Fruit fly (Drosophila melanogaster) whole organism, embryonic: ENCODE data around the gene Cog3.

Source experiments
- Bgb ChIP-seq: fragments of 200-800 bp; sonication (Bioruptor generic); IDR thresholded peaks from 2 replicates; pipeline ENCODE4 v1.3.6; 2022; ENCODE audit warnings: missing biosample characterization, missing genetic modification characterization; ENCODE audit not compliant: partially characterized antibody
- CG10209 ChIP-seq: fragments of 200-800 bp; sonication (Bioruptor generic); optimal IDR thresholded peaks from 3 replicates; lab custom pipeline; 2017; ENCODE audit warnings: missing biosample characterization, mild to moderate bottlenecking, missing genetic modification characterization, missing genetic modification reagents
- CG10321 ChIP-seq: fragments of 200-800 bp; sonication (Bioruptor generic); IDR thresholded peaks from 2 replicates; pipeline ENCODE4 v1.3.6; 2022; ENCODE audit warnings: missing biosample characterization, missing genetic modification characterization
- CG12942 ChIP-seq: fragments of 200-800 bp; sonication (Bioruptor generic); optimal IDR thresholded peaks from 3 replicates; lab custom pipeline; 2016; ENCODE audit warnings: missing biosample characterization, missing genetic modification characterization
- CG14710 ChIP-seq: fragments of 200-800 bp; sonication (Bioruptor generic); optimal IDR thresholded peaks from 3 replicates; lab custom pipeline; 2019; ENCODE audit warnings: missing biosample characterization, mild to moderate bottlenecking, missing genetic modification characterization, moderate library complexity
- CG1603 ChIP-seq: fragments of 200-800 bp; sonication (Bioruptor generic); optimal IDR thresholded peaks from 2 replicates; lab custom pipeline; 2019; ENCODE audit warnings: missing biosample characterization, mild to moderate bottlenecking, missing genetic modification characterization, moderate library complexity
- CG17829 ChIP-seq: fragments of 200-800 bp; optimal IDR thresholded peaks from 2 replicates; lab custom pipeline; 2019; ENCODE audit warnings: missing biosample characterization, mild to moderate bottlenecking, missing genetic modification characterization, moderate library complexity
- CG18599 ChIP-seq: fragments of 200-800 bp; sonication (Bioruptor generic); optimal IDR thresholded peaks from 3 replicates; lab custom pipeline; 2017; ENCODE audit warnings: missing biosample characterization, missing genetic modification characterization, mild to moderate bottlenecking, moderate library complexity, missing genetic modification reagents
- CG18764 ChIP-seq: fragments of 200-800 bp; sonication (Bioruptor generic); optimal IDR thresholded peaks from 3 replicates; lab custom pipeline; 2016; ENCODE audit warnings: missing biosample characterization, missing genetic modification characterization
- CG2129 ChIP-seq: fragments of 200-800 bp; sonication (Bioruptor generic); IDR thresholded peaks from 2 replicates; pipeline ENCODE4 v1.3.6; 2022; ENCODE audit warnings: missing biosample characterization, missing genetic modification characterization; ENCODE audit not compliant: partially characterized antibody
- CG2712 ChIP-seq: fragments of 200-800 bp; optimal IDR thresholded peaks from 3 replicates; lab custom pipeline; 2019; ENCODE audit warnings: missing biosample characterization, mild to moderate bottlenecking, missing genetic modification characterization, moderate library complexity
- CG30020 ChIP-seq: fragments of 200-800 bp; optimal IDR thresholded peaks from 2 replicates; lab custom pipeline; 2019; ENCODE audit warnings: missing biosample characterization, mild to moderate bottlenecking, missing genetic modification characterization, moderate library complexity
- CG32532 ChIP-seq: fragments of 200-800 bp; sonication (Bioruptor generic); IDR thresholded peaks from 2 replicates; pipeline ENCODE4 v1.3.6; 2022; ENCODE audit warnings: missing biosample characterization, missing genetic modification characterization
- CG42726 ChIP-seq: fragments of 200-800 bp; sonication (Bioruptor generic); IDR thresholded peaks from 2 replicates; pipeline ENCODE4 v1.3.6; 2022; ENCODE audit warnings: missing biosample characterization, missing genetic modification characterization; ENCODE audit not compliant: partially characterized antibody
- CG6791 ChIP-seq: fragments of 200-800 bp; sonication (Bioruptor generic); IDR thresholded peaks from 3 replicates; pipeline ENCODE4 v1.3.6; 2022; ENCODE audit warnings: missing biosample characterization, missing genetic modification characterization; ENCODE audit not compliant: partially characterized antibody
- CG9817 ChIP-seq: fragments of 200-800 bp; sonication (Bioruptor generic); optimal IDR thresholded peaks from 2 replicates; lab custom pipeline; 2018; ENCODE audit warnings: missing biosample characterization, mild to moderate bottlenecking, missing genetic modification characterization, moderate library complexity
- CHES-1-like ChIP-seq: fragments of 200-800 bp; sonication (Bioruptor generic); optimal IDR thresholded peaks from 2 replicates; lab custom pipeline; 2016; ENCODE audit warnings: missing biosample characterization, missing genetic modification characterization
- Doc3 ChIP-seq: fragments of 200-800 bp; sonication (Bioruptor generic); IDR thresholded peaks from 3 replicates; pipeline ENCODE4 v1.3.6; 2022; ENCODE audit warnings: missing biosample characterization, missing genetic modification characterization; ENCODE audit not compliant: partially characterized antibody
- Hr78 ChIP-seq, 2 experiments: fragments of 200-800 bp in 1 of 2; fragments of >200 bp in 1 of 2; sonication (Bioruptor generic) in 1 of 2; optimal IDR thresholded peaks; 2 replicates each; lab custom pipeline; 2017 to 2019; ENCODE audit warnings: missing biosample characterization in 2 of 2, missing genetic modification characterization in 2 of 2, mild to moderate bottlenecking in 1 of 2, moderate library complexity in 1 of 2
- Lhr ChIP-seq: fragments of 200-800 bp; sonication (Bioruptor generic); optimal IDR thresholded peaks from 3 replicates; lab custom pipeline; 2017; ENCODE audit warnings: mild to moderate bottlenecking, missing biosample characterization, missing genetic modification reagents, missing genetic modification characterization
- Med ChIP-seq: fragments of 200-800 bp; sonication (Bioruptor generic); peaks from one replicate; lab custom pipeline; 2016; ENCODE audit warnings: missing biosample characterization, missing genetic modification characterization, mild to moderate bottlenecking, inconsistent platforms, moderate library complexity
- Myb ChIP-seq: fragments of 200-800 bp; sonication (Bioruptor generic); optimal IDR thresholded peaks from 2 replicates; lab custom pipeline; 2016; ENCODE audit warnings: missing biosample characterization, missing genetic modification characterization
- Opbp ChIP-seq: fragments of 200-800 bp; sonication (Bioruptor generic); IDR thresholded peaks from 3 replicates; pipeline ENCODE4 v1.3.6; 2022; ENCODE audit warnings: missing biosample characterization, missing genetic modification characterization; ENCODE audit not compliant: partially characterized antibody
- Pdp1 ChIP-seq, 2 experiments: fragments of 200-800 bp; sonication (Bioruptor generic); optimal IDR thresholded peaks; 3 replicates each; lab custom pipeline; 2016; ENCODE audit warnings: missing biosample characterization in 2 of 2, missing genetic modification characterization in 2 of 2, mild to moderate bottlenecking in 1 of 2, moderate library complexity in 1 of 2
- Sin3A ChIP-seq: fragments of >200 bp; optimal IDR thresholded peaks from 2 replicates; lab custom pipeline; 2018
- Sry-δ ChIP-seq: fragments of 200-800 bp; sonication (Bioruptor generic); optimal IDR thresholded peaks from 2 replicates; lab custom pipeline; 2016; ENCODE audit warnings: missing biosample characterization, missing genetic modification characterization
- YL-1 ChIP-seq: fragments of 200-800 bp; sonication (Bioruptor generic); optimal IDR thresholded peaks from 3 replicates; lab custom pipeline; 2017; ENCODE audit warnings: missing biosample characterization, mild to moderate bottlenecking, missing genetic modification characterization
- aop ChIP-seq: fragments of 200-800 bp; sonication (Bioruptor generic); IDR thresholded peaks from 2 replicates; pipeline ENCODE4 v1.3.6; 2022; ENCODE audit warnings: missing biosample characterization, missing genetic modification characterization
- bcd ChIP-seq: fragments of 200-800 bp; sonication (Bioruptor generic); optimal IDR thresholded peaks from 2 replicates; lab custom pipeline; 2017; ENCODE audit warnings: missing biosample characterization, mild to moderate bottlenecking, missing genetic modification characterization
- bowl ChIP-seq: fragments of 200-800 bp; sonication (Bioruptor generic); IDR thresholded peaks from 2 replicates; pipeline ENCODE4 v1.3.6; 2022; ENCODE audit warnings: missing biosample characterization, missing genetic modification characterization
- cg ChIP-seq: fragments of 200-800 bp; sonication (Bioruptor generic); optimal IDR thresholded peaks from 3 replicates; lab custom pipeline; 2019; ENCODE audit warnings: missing biosample characterization, mild to moderate bottlenecking, missing genetic modification characterization, moderate library complexity
- fd96Cb ChIP-seq: fragments of 200-800 bp; sonication (Bioruptor generic); optimal IDR thresholded peaks from 2 replicates; lab custom pipeline; 2018; ENCODE audit warnings: missing biosample characterization, mild to moderate bottlenecking, missing genetic modification characterization, moderate library complexity
- gfzf ChIP-seq: fragments of 200-800 bp; sonication (Bioruptor generic); optimal IDR thresholded peaks from 2 replicates; lab custom pipeline; 2016; ENCODE audit warnings: missing biosample characterization, mild to moderate bottlenecking, missing genetic modification characterization, moderate library complexity
- hb ChIP-seq: fragments of 200-800 bp; sonication (Bioruptor generic); IDR thresholded peaks from 3 replicates; pipeline ENCODE4 v1.3.6; 2022; ENCODE audit warnings: missing biosample characterization, missing genetic modification characterization; ENCODE audit not compliant: partially characterized antibody
- insv ChIP-seq, 2 experiments: fragments of 200-800 bp; sonication (Bioruptor generic); optimal IDR thresholded peaks; 3 replicates each; lab custom pipeline; 2016 to 2018; ENCODE audit warnings: missing biosample characterization in 2 of 2, missing genetic modification characterization in 2 of 2
- knrl ChIP-seq: fragments of 200-800 bp; sonication (Bioruptor generic); IDR thresholded peaks from 3 replicates; pipeline ENCODE4 v1.3.6; 2022; ENCODE audit warnings: missing biosample characterization, missing genetic modification characterization; ENCODE audit not compliant: partially characterized antibody
- nmo ChIP-seq: fragments of 200-800 bp; sonication (Bioruptor generic); optimal IDR thresholded peaks from 2 replicates; lab custom pipeline; 2018; ENCODE audit warnings: missing biosample characterization, mild to moderate bottlenecking, missing genetic modification characterization, moderate library complexity
- pzg ChIP-seq: fragments of 200-800 bp; sonication (Bioruptor generic); optimal IDR thresholded peaks from 3 replicates; lab custom pipeline; 2018; ENCODE audit warnings: missing biosample characterization, mild to moderate bottlenecking, missing genetic modification characterization, moderate library complexity
- repo ChIP-seq: fragments of 200-800 bp; sonication (Bioruptor generic); optimal IDR thresholded peaks from 2 replicates; lab custom pipeline; 2016; ENCODE audit warnings: missing biosample characterization, missing genetic modification characterization
- rib ChIP-seq: fragments of 200-800 bp; sonication (Bioruptor generic); IDR thresholded peaks from 2 replicates; pipeline ENCODE4 v1.3.6; 2022; ENCODE audit warnings: missing biosample characterization, missing genetic modification characterization
- sd ChIP-seq: fragments of 200-800 bp; sonication (Bioruptor generic); optimal IDR thresholded peaks from 3 replicates; lab custom pipeline; 2018; ENCODE audit warnings: missing biosample characterization, mild to moderate bottlenecking, missing genetic modification characterization, moderate library complexity
- sens ChIP-seq: fragments of 200-800 bp; sonication (Bioruptor generic); peaks from one replicate; lab custom pipeline; 2016; ENCODE audit warnings: missing biosample characterization, missing genetic modification characterization
- sna ChIP-seq: fragments of 200-800 bp; sonication (Bioruptor generic); IDR thresholded peaks from 2 replicates; pipeline ENCODE4 v1.3.6; 2022; ENCODE audit warnings: missing biosample characterization, missing genetic modification characterization; ENCODE audit not compliant: partially characterized antibody
- ssp ChIP-seq: fragments of 200-800 bp; sonication (Bioruptor generic); IDR thresholded peaks from 2 replicates; pipeline ENCODE4 v1.3.6; 2022; ENCODE audit warnings: missing biosample characterization, missing genetic modification characterization
- sug ChIP-seq: fragments of 200-800 bp; optimal IDR thresholded peaks from 2 replicates; lab custom pipeline; 2019; ENCODE audit warnings: missing biosample characterization, mild to moderate bottlenecking, missing genetic modification characterization, moderate library complexity
- tna ChIP-seq: fragments of 200-800 bp; sonication (Bioruptor generic); IDR thresholded peaks from 2 replicates; pipeline ENCODE4 v1.3.6; 2022; ENCODE audit warnings: missing biosample characterization, missing genetic modification characterization; ENCODE audit not compliant: partially characterized antibody
- trem ChIP-seq: fragments of 200-800 bp; optimal IDR thresholded peaks from 3 replicates; lab custom pipeline; 2019; ENCODE audit warnings: missing biosample characterization, mild to moderate bottlenecking, missing genetic modification characterization, moderate library complexity
- unc-4 ChIP-seq: fragments of 200-800 bp; sonication (Bioruptor generic); IDR thresholded peaks from 2 replicates; pipeline ENCODE4 v1.3.6; 2022; ENCODE audit warnings: missing biosample characterization, missing genetic modification characterization; ENCODE audit not compliant: partially characterized antibody
- zen ChIP-seq: fragments of 200-800 bp; sonication (Bioruptor generic); optimal IDR thresholded peaks from 3 replicates; lab custom pipeline; 2018; ENCODE audit warnings: missing biosample characterization, mild to moderate bottlenecking, missing genetic modification characterization, moderate library complexity

Cog3 gene

dm6 chr2L:3469869-3470268 lies 13.0 kb upstream of the Cog3 start, which contains the start of the genes Pif1 and CG31776:
TSS of gene Pif1 (minus strand) at chr2L:3470004.
TSS of gene CG31776 (plus strand) at chr2L:3470182.
- peak; percentile 85 for TF ChIP-seq CG1603 (tag; lab: Kevin White, UChicago)
- TF ChIP-seq CG12942 (GFP tag; lab: Kevin White, UChicago): no peak
- peak; percentile 68 for TF ChIP-seq sens (GFP tag; lab: Kevin White, UChicago)
- TF ChIP-seq trem (tag; lab: Kevin White, UChicago): peak; percentile 83
- TF ChIP-seq bcd (GFP tag; lab: Kevin White, UChicago): peak; percentile 1
- TF ChIP-seq Opbp (GFP tag; lab: Robert Waterston, UW): peak; percentile 91
- TF ChIP-seq sd: peak; percentile 23
- TF ChIP-seq sna (GFP tag; lab: Robert Waterston, UW): peak; percentile 73
- no peak for TF ChIP-seq fd96Cb (tag; lab: Kevin White, UChicago)
- peak; percentile 29 for TF ChIP-seq nmo (GFP tag; lab: Kevin White, UChicago)
- TF ChIP-seq repo (GFP tag; lab: Kevin White, UChicago): no peak
- TF ChIP-seq CHES-1-like (GFP tag; lab: Kevin White, UChicago): no peak
- TF ChIP-seq CG2129 (GFP tag; lab: Robert Waterston, UW): peak; percentile 79
- peak; percentile 75; the same call in 2 of the 3 replicates for TF ChIP-seq hb (GFP tag; lab: Robert Waterston, UW)
- peak; percentile 12 for TF ChIP-seq sug (tag; lab: Kevin White, UChicago)
- peak; percentile 55 for TF ChIP-seq gfzf (GFP tag; lab: Kevin White, UChicago)
- TF ChIP-seq CG17829: peak; percentile 42
- peak; percentile 92 for TF ChIP-seq CG6791 (GFP tag; lab: Robert Waterston, UW)
- peak; percentile 24 for TF ChIP-seq CG30020
- no peak for TF ChIP-seq CG9817 (tag; lab: Kevin White, UChicago)
- peak; percentile 66 for TF ChIP-seq knrl (GFP tag; lab: Robert Waterston, UW)
- no peak for TF ChIP-seq bowl
- peak; percentile 33 for TF ChIP-seq CG2712 (tag; lab: Kevin White, UChicago)
- TF ChIP-seq CG18764 (GFP tag; lab: Kevin White, UChicago): no peak
- TF ChIP-seq CG32532 (GFP tag; lab: Robert Waterston, UW): no peak
- TF ChIP-seq CG10209 (GFP tag; lab: Kevin White, UChicago): no peak
- TF ChIP-seq CG18599 (GFP tag; lab: Kevin White, UChicago): no peak
- peak; percentile 38 for TF ChIP-seq YL-1
- TF ChIP-seq unc-4: peak; percentile 70
- TF ChIP-seq zen (tag; lab: Kevin White, UChicago): peak; percentile 37
- TF ChIP-seq Doc3 (GFP tag; lab: Robert Waterston, UW): peak; percentile 76
- TF ChIP-seq Lhr (GFP tag; lab: Kevin White, UChicago): peak; percentile 43
- TF ChIP-seq Sin3A: peak; percentile 49
- TF ChIP-seq pzg (GFP tag; lab: Kevin White, UChicago): peak; percentile 88
- no peak for TF ChIP-seq Hr78 (GFP tag; optimal IDR thresholded peaks at IDR 0.05; lab: Kevin White, UChicago)
- peak; percentile 69 for TF ChIP-seq ssp (GFP tag; lab: Robert Waterston, UW)
- TF ChIP-seq Bgb (GFP tag; lab: Robert Waterston, UW): peak; percentile 92
- peak; percentile 99 for TF ChIP-seq Myb (GFP tag; lab: Kevin White, UChicago)
- peak; percentile 82 for TF ChIP-seq Med (GFP tag; lab: Kevin White, UChicago)
- peak in 1 of 2 experiments; percentile 27 for TF ChIP-seq Pdp1 (GFP tag; optimal IDR thresholded peaks at IDR 0.05; lab: Kevin White, UChicago)
- no peak for TF ChIP-seq CG10321 (GFP tag; lab: Robert Waterston, UW)
- no peak for TF ChIP-seq rib
- no peak for TF ChIP-seq cg (GFP tag; lab: Kevin White, UChicago)
- peak; percentile 89 for TF ChIP-seq CG42726 (GFP tag; lab: Robert Waterston, UW)
- TF ChIP-seq tna (GFP tag; lab: Robert Waterston, UW): peak; percentile 73
- TF ChIP-seq CG14710: peak; percentile 68
- TF ChIP-seq Sry-δ (GFP tag; lab: Kevin White, UChicago): peak; percentile 79
- no peak for TF ChIP-seq aop (GFP tag; lab: Robert Waterston, UW)
- TF ChIP-seq insv (GFP tag; optimal IDR thresholded peaks at IDR 0.05; lab: Kevin White, UChicago): no peak
